Worm (Caenorhabditis elegans): ENCODE results near the gene R07C3.3.

ce11 chrII:917324-917723 lies 21.3 kb upstream of the R07C3.3 start, which contains the start of gene fbxc-30:
- TF ChIP-seq mdl-1 (tag; optimal IDR thresholded peaks at IDR 0.05) (no peak), zip-4 (GFP tag; optimal IDR thresholded peaks at IDR 0.05) (no peak), nhr-84 (tag; optimal IDR thresholded peaks at IDR 0.05) (no peak), egl-13 (tag; optimal IDR thresholded peaks at IDR 0.05) (no peak), blmp-1 (tag; optimal IDR thresholded peaks at IDR 0.05) (no peak), tbx-2 (tag; optimal IDR thresholded peaks at IDR 0.05) (no peak), jun-1 (tag; optimal IDR thresholded peaks at IDR 0.05) (no peak), nhr-20 (tag; optimal IDR thresholded peaks at IDR 0.05) (no peak), nhr-77 (tag; optimal IDR thresholded peaks at IDR 0.05) (no peak), nhr-12 (tag; optimal IDR thresholded peaks at IDR 0.05) (no peak), C34B4.2 (tag; optimal IDR thresholded peaks at IDR 0.05) (no peak), lin-14 (GFP tag; optimal IDR thresholded peaks at IDR 0.05) (no peak), unc-130 (tag; optimal IDR thresholded peaks at IDR 0.05) (no peak), ama-1 (optimal IDR thresholded peaks at IDR 0.05) (no peak)
